Worm (Caenorhabditis elegans) whole organism, late embryonic: ENCODE results near the gene F11C7.7.

Experiments used
- C08G9.2 ChIP-seq: sonication (generic microtip); optimal IDR thresholded peaks from 2 replicates; lab custom pipeline; 2016; ENCODE audit warnings: mild to moderate bottlenecking, missing genetic modification characterization, moderate library complexity, missing compliant biosample characterization
- C38D4.7 ChIP-seq: fragments of 200-800 bp; sonication (Bioruptor generic); optimal IDR thresholded peaks from 2 replicates; lab custom pipeline; 2018; ENCODE audit warnings: mild to moderate bottlenecking, missing genetic modification characterization, moderate library complexity, missing compliant biosample characterization
- K02D7.2 ChIP-seq: sonication (generic microtip); optimal IDR thresholded peaks from 2 replicates; lab custom pipeline; 2017; ENCODE audit warnings: mild to moderate bottlenecking, missing genetic modification characterization, missing compliant biosample characterization
- Y22D7AL.16 ChIP-seq: sonication (generic microtip); optimal IDR thresholded peaks from 2 replicates; lab custom pipeline; 2016; ENCODE audit warnings: missing genetic modification characterization, missing compliant biosample characterization
- ceh-19 ChIP-seq: fragments of 200-800 bp; sonication (Bioruptor generic); optimal IDR thresholded peaks from 2 replicates; lab custom pipeline; 2018; ENCODE audit warnings: mild to moderate bottlenecking, missing genetic modification characterization, missing compliant biosample characterization
- ceh-24 ChIP-seq: sonication (generic microtip); optimal IDR thresholded peaks from 2 replicates; lab custom pipeline; 2016; ENCODE audit warnings: mild to moderate bottlenecking, missing genetic modification characterization, missing compliant biosample characterization
- ceh-30 ChIP-seq: fragments of 150-350 bp; optimal IDR thresholded peaks from 2 replicates; lab custom pipeline; 2014; ENCODE audit warnings: missing biosample characterization, missing genetic modification characterization
- ceh-31 ChIP-seq: sonication (generic microtip); optimal IDR thresholded peaks from 2 replicates; lab custom pipeline; 2016; ENCODE audit warnings: missing genetic modification characterization, missing compliant biosample characterization
- ceh-34 ChIP-seq: sonication (generic microtip); optimal IDR thresholded peaks from 2 replicates; lab custom pipeline; 2016; ENCODE audit warnings: mild to moderate bottlenecking, missing genetic modification characterization, missing compliant biosample characterization
- ceh-45 ChIP-seq: fragments of 200-800 bp; sonication (Bioruptor generic); IDR thresholded peaks from 2 replicates; pipeline ENCODE4 v1.3.6; 2022; ENCODE audit warnings: missing genetic modification reagents, missing genetic modification characterization, missing compliant biosample characterization
- ceh-48 ChIP-seq: sonication (generic microtip); optimal IDR thresholded peaks from 2 replicates; lab custom pipeline; 2016; ENCODE audit warnings: missing genetic modification characterization, inconsistent platforms, missing compliant biosample characterization
- ceh-6 ChIP-seq: fragments of 200-800 bp; sonication (Bioruptor generic); optimal IDR thresholded peaks from 2 replicates; lab custom pipeline; 2018; ENCODE audit warnings: mild to moderate bottlenecking, missing genetic modification characterization, missing compliant biosample characterization
- dmd-4 ChIP-seq: sonication (generic microtip); optimal IDR thresholded peaks from 2 replicates; lab custom pipeline; 2016; ENCODE audit warnings: borderline replicate concordance, missing genetic modification characterization, missing compliant biosample characterization
- dve-1 ChIP-seq: sonication (generic microtip); optimal IDR thresholded peaks from 2 replicates; lab custom pipeline; 2017; ENCODE audit warnings: antibody characterized with exemption, mild to moderate bottlenecking, missing genetic modification characterization, missing compliant biosample characterization
- eyg-1 ChIP-seq: sonication (generic microtip); optimal IDR thresholded peaks from 2 replicates; lab custom pipeline; 2016; ENCODE audit warnings: missing genotype, missing genetic modification characterization, missing compliant biosample characterization
- fax-1 ChIP-seq: sonication (generic microtip); optimal IDR thresholded peaks from 2 replicates; lab custom pipeline; 2016; ENCODE audit warnings: missing genotype, missing genetic modification characterization, missing compliant biosample characterization
- fkh-10 ChIP-seq: fragments of 150-350 bp; optimal IDR thresholded peaks from 2 replicates; lab custom pipeline; 2014; ENCODE audit warnings: missing biosample characterization, missing genetic modification reagents, missing genetic modification characterization
- fkh-6 ChIP-seq: sonication (generic microtip); optimal IDR thresholded peaks from 2 replicates; lab custom pipeline; 2016; ENCODE audit warnings: missing genetic modification characterization, missing compliant biosample characterization
- hlh-13 ChIP-seq: fragments of 200-800 bp; sonication (Bioruptor generic); optimal IDR thresholded peaks from 2 replicates; lab custom pipeline; 2018; ENCODE audit warnings: mild to moderate bottlenecking, missing genetic modification characterization, missing compliant biosample characterization
- hlh-15 ChIP-seq: sonication (generic microtip); optimal IDR thresholded peaks from 2 replicates; lab custom pipeline; 2016; ENCODE audit warnings: missing genetic modification characterization, missing compliant biosample characterization
- hlh-30 ChIP-seq: sonication (generic microtip); optimal IDR thresholded peaks from 2 replicates; lab custom pipeline; 2017; ENCODE audit warnings: antibody characterized with exemption, missing genetic modification characterization, missing compliant biosample characterization; ENCODE audit not compliant: insufficient read depth
- hlh-8 ChIP-seq: sonication (generic microtip); optimal IDR thresholded peaks from 2 replicates; lab custom pipeline; 2016; ENCODE audit warnings: missing genotype, missing genetic modification characterization, missing compliant biosample characterization
- lim-6 ChIP-seq: sonication (generic microtip); optimal IDR thresholded peaks from 2 replicates; lab custom pipeline; 2016; ENCODE audit warnings: missing genetic modification characterization, missing compliant biosample characterization
- madf-2 ChIP-seq: sonication (generic microtip); optimal IDR thresholded peaks from 2 replicates; lab custom pipeline; 2017; ENCODE audit warnings: missing genetic modification characterization, missing compliant biosample characterization
- mec-3 ChIP-seq: sonication (generic microtip); optimal IDR thresholded peaks from 2 replicates; lab custom pipeline; 2016; ENCODE audit warnings: borderline replicate concordance, missing genetic modification characterization, missing compliant biosample characterization
- nfya-1 ChIP-seq: sonication (generic microtip); optimal IDR thresholded peaks from 2 replicates; lab custom pipeline; 2017; ENCODE audit warnings: missing genetic modification characterization, mild to moderate bottlenecking, missing compliant biosample characterization, antibody characterized with exemption, moderate library complexity
- nhr-232 ChIP-seq: sonication (generic microtip); optimal IDR thresholded peaks from 2 replicates; lab custom pipeline; 2016; ENCODE audit warnings: missing genetic modification characterization, missing compliant biosample characterization
- odd-2 ChIP-seq: sonication (generic microtip); optimal IDR thresholded peaks from 2 replicates; lab custom pipeline; 2017; ENCODE audit warnings: antibody characterized with exemption, mild to moderate bottlenecking, missing genetic modification characterization, missing compliant biosample characterization
- pag-3 ChIP-seq: sonication (generic microtip); optimal IDR thresholded peaks from 2 replicates; lab custom pipeline; 2016; ENCODE audit warnings: missing compliant biosample characterization, missing genetic modification characterization, borderline replicate concordance
- pat-9 ChIP-seq: fragments of 200-800 bp; sonication (Bioruptor generic); optimal IDR thresholded peaks from 2 replicates; lab custom pipeline; 2018; ENCODE audit warnings: mild to moderate bottlenecking, missing genetic modification characterization, moderate library complexity, missing compliant biosample characterization
- pax-1 ChIP-seq: fragments of 150-350 bp; optimal IDR thresholded peaks from 2 replicates; lab custom pipeline; 2014; ENCODE audit warnings: missing biosample characterization, missing genetic modification characterization
- pha-2 ChIP-seq: sonication (generic microtip); optimal IDR thresholded peaks from 2 replicates; lab custom pipeline; 2017; ENCODE audit warnings: mild to moderate bottlenecking, missing genetic modification characterization, missing compliant biosample characterization
- pqm-1 ChIP-seq: sonication (generic microtip); optimal IDR thresholded peaks from 2 replicates; lab custom pipeline; 2016; ENCODE audit warnings: missing genetic modification characterization, missing compliant biosample characterization
- ref-2 ChIP-seq: sonication (generic microtip); optimal IDR thresholded peaks from 2 replicates; lab custom pipeline; 2016; ENCODE audit warnings: missing genetic modification characterization, missing compliant biosample characterization
- sox-4 ChIP-seq: sonication (generic microtip); optimal IDR thresholded peaks from 2 replicates; lab custom pipeline; 2017; ENCODE audit warnings: mild to moderate bottlenecking, missing genetic modification characterization, inconsistent platforms, missing compliant biosample characterization
- syd-9 ChIP-seq: sonication (generic microtip); optimal IDR thresholded peaks from 2 replicates; lab custom pipeline; 2016; ENCODE audit warnings: mild to moderate bottlenecking, missing genetic modification characterization, moderate library complexity, missing compliant biosample characterization
- tbx-7 ChIP-seq: sonication (generic microtip); optimal IDR thresholded peaks from 2 replicates; lab custom pipeline; 2016; ENCODE audit warnings: missing genotype, missing genetic modification characterization, missing compliant biosample characterization
- unc-42 ChIP-seq: sonication (generic microtip); optimal IDR thresholded peaks from 2 replicates; lab custom pipeline; 2016; ENCODE audit warnings: missing genotype, missing genetic modification characterization, missing compliant biosample characterization
- unc-55 ChIP-seq: sonication (generic microtip); optimal IDR thresholded peaks from 2 replicates; lab custom pipeline; 2017; ENCODE audit warnings: missing biosample characterization, missing genetic modification reagents, missing genetic modification characterization
- unc-86 ChIP-seq: sonication (generic microtip); optimal IDR thresholded peaks from 2 replicates; lab custom pipeline; 2016; ENCODE audit warnings: missing genetic modification characterization, missing compliant biosample characterization

Gene F11C7.7

ce11 chrX:17398293-17398692, at the start of gene F11C7.7:
Gene F11C7.7 (plus strand): TSS chrX:17398593.
- TF ChIP-seq nfya-1 (tag; lab: Kevin White, UChicago) (no peak), C38D4.7 (GFP tag; lab: Kevin White, UChicago) (no peak), C08G9.2 (tag; lab: Kevin White, UChicago) (no peak), ref-2 (tag; lab: Kevin White, UChicago) (no peak), madf-2 (no peak), ceh-31 (no peak), ceh-48 (tag; lab: Kevin White, UChicago) (no peak), ceh-19 (GFP tag; lab: Kevin White, UChicago) (no peak), dve-1 (tag; lab: Kevin White, UChicago) (no peak), syd-9 (tag; lab: Kevin White, UChicago) (no peak), fkh-6 (tag; lab: Kevin White, UChicago) (no peak), fax-1 (no peak), fkh-10 (GFP tag; lab: Kevin White, UChicago) (no peak), tbx-7 (no peak), ceh-34 (tag; lab: Kevin White, UChicago) (no peak), lim-6 (tag; lab: Kevin White, UChicago) (no peak), unc-86 (tag; lab: Kevin White, UChicago) (no peak)

DNA sequence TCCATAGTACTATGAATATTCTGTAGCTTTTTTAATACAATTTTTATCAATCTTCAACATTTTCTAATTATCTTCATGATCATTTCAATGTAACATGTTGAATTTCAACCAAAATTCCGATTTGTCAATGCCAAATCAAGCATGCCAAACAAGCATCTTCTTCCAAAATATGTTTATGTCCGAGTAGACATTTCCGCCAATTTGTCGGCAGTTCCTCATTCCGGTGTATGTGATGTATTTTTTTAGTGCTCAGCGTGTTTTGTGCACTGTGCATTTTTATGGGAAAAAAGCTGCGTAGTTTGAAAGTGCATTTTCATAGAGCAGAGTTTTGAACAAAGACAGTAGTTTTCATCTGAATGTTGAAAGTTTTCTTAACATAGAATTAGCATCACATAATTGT, 49.0 kb upstream of the F11C7.7 start:
- TF ChIP-seq sox-4 (tag; lab: Kevin White, UChicago), result no peak
- TF ChIP-seq ceh-45 (GFP tag; lab: Robert Waterston, UW), result no peak
- no peak for TF ChIP-seq pat-9 (tag; lab: Kevin White, UChicago)
- TF ChIP-seq C08G9.2 (tag; lab: Kevin White, UChicago), result no peak
- no peak for TF ChIP-seq hlh-13 (GFP tag; lab: Kevin White, UChicago)
- TF ChIP-seq K02D7.2, result no peak
- TF ChIP-seq ref-2 (tag; lab: Kevin White, UChicago), result no peak
- no peak for TF ChIP-seq mec-3 (tag; lab: Kevin White, UChicago)
- TF ChIP-seq pax-1 (tag; lab: Kevin White, UChicago), result no peak
- TF ChIP-seq C38D4.7 (GFP tag; lab: Kevin White, UChicago), result no peak
- no peak for TF ChIP-seq hlh-15 (tag; lab: Kevin White, UChicago)
- TF ChIP-seq ceh-24 (tag; lab: Kevin White, UChicago), result no peak
- no peak for TF ChIP-seq odd-2 (tag; lab: Kevin White, UChicago)
- TF ChIP-seq unc-86 (tag; lab: Kevin White, UChicago), result no peak
- TF ChIP-seq ceh-34 (tag; lab: Kevin White, UChicago), result no peak
- no peak for TF ChIP-seq nhr-232 (tag; lab: Kevin White, UChicago)
- TF ChIP-seq ceh-6 (GFP tag; lab: Kevin White, UChicago), result no peak
- no peak for TF ChIP-seq lim-6 (tag; lab: Kevin White, UChicago)

DNA sequence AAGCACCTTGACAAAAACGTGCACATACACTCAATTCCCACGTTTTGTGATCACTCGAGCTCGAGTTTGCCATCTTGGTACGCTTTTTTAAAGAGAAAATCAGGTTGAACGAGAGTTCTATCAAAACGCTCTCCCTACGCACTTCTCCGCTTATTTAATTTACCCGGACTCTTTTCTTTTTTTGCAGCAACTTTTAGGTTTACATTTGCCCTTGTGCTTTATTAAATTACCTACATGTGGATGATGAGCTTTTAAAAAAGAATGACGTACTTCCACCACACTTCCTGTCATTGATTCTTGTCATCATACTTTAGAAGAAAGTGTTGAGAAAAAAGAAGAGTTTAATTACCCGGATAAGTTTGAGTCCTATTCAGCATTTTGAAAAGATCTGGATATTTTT, 46.3 kb upstream of the F11C7.7 start:
- TF ChIP-seq ceh-19 (GFP tag; lab: Kevin White, UChicago), result no peak
- peak; percentile 81 for TF ChIP-seq unc-42 (tag; lab: Kevin White, UChicago)
- TF ChIP-seq hlh-8, result no peak
- TF ChIP-seq hlh-30 (tag; lab: Kevin White, UChicago), result no peak
- TF ChIP-seq hlh-15 (tag; lab: Kevin White, UChicago), result no peak

ce11 chrX:17355462-17355861, 42.9 kb upstream of the F11C7.7 start:
- TF ChIP-seq eyg-1 (tag; lab: Kevin White, UChicago), result no peak
- no peak for TF ChIP-seq dmd-4
- no peak for TF ChIP-seq ceh-48 (tag; lab: Kevin White, UChicago)
- no peak for TF ChIP-seq Y22D7AL.16 (tag; lab: Kevin White, UChicago)
- no peak for TF ChIP-seq sox-4 (tag; lab: Kevin White, UChicago)
- no peak for TF ChIP-seq C38D4.7 (GFP tag; lab: Kevin White, UChicago)
- TF ChIP-seq ceh-19 (GFP tag; lab: Kevin White, UChicago), result no peak
- no peak for TF ChIP-seq pha-2
- TF ChIP-seq ceh-31, result no peak
- TF ChIP-seq madf-2, result no peak
- no peak for TF ChIP-seq pag-3 (tag; lab: Kevin White, UChicago)
- no peak for TF ChIP-seq unc-55
- TF ChIP-seq pqm-1 (tag; lab: Kevin White, UChicago), result no peak
- TF ChIP-seq ceh-30 (tag; lab: Kevin White, UChicago), result no peak
- no peak for TF ChIP-seq C08G9.2 (tag; lab: Kevin White, UChicago)
